Fruit fly (Drosophila melanogaster) whole organism, wandering third instar larva: ENCODE data around the gene CG32302.

Source experiments
- Abd-B ChIP-seq: fragments of >200 bp; optimal IDR thresholded peaks from 2 replicates; lab custom pipeline; 2017; ENCODE audit warnings: missing biosample characterization, missing genetic modification characterization
- CG32264 ChIP-seq: fragments of 200-800 bp; sonication (Bioruptor generic); optimal IDR thresholded peaks from 2 replicates; lab custom pipeline; 2016; ENCODE audit warnings: missing biosample characterization, missing genetic modification characterization
- CG9705 ChIP-seq: fragments of 200-800 bp; sonication (Bioruptor generic); optimal IDR thresholded peaks from 2 replicates; lab custom pipeline; 2018; ENCODE audit warnings: missing biosample characterization, mild to moderate bottlenecking, missing genetic modification characterization
- CrebA ChIP-seq: fragments of 200-800 bp; sonication (Bioruptor generic); optimal IDR thresholded peaks from 2 replicates; lab custom pipeline; 2016; ENCODE audit warnings: missing biosample characterization, mild to moderate bottlenecking, missing genetic modification characterization, borderline replicate concordance
- Dfd ChIP-seq: fragments of >200 bp; optimal IDR thresholded peaks from 2 replicates; lab custom pipeline; 2017; ENCODE audit warnings: missing biosample characterization, missing genetic modification characterization
- Dif ChIP-seq: fragments of 200-275, 200-300 bp; sonication (Bioruptor generic); optimal IDR thresholded peaks from 2 replicates; lab custom pipeline; 2018; ENCODE audit warnings: missing biosample characterization, missing genetic modification characterization; ENCODE audit not compliant: partially characterized antibody
- GATAd ChIP-seq: sonication (Bioruptor generic); optimal IDR thresholded peaks from 2 replicates; lab custom pipeline; 2016; ENCODE audit warnings: missing biosample characterization, missing genetic modification characterization
- HLH106 ChIP-seq: fragments of 200-800 bp; optimal IDR thresholded peaks from 3 replicates; lab custom pipeline; 2019; ENCODE audit warnings: missing biosample characterization, mild to moderate bottlenecking, missing genetic modification characterization, moderate library complexity
- Hnf4 ChIP-seq: fragments of 200-800 bp; sonication (Bioruptor generic); optimal IDR thresholded peaks from 2 replicates; lab custom pipeline; 2016; ENCODE audit warnings: missing biosample characterization, mild to moderate bottlenecking, missing genetic modification characterization
- Hr78 ChIP-seq: fragments of >200 bp; optimal IDR thresholded peaks from 2 replicates; lab custom pipeline; 2017; ENCODE audit warnings: missing biosample characterization, missing genetic modification characterization
- Hr83 ChIP-seq: fragments of 200-300 bp; sonication (Bioruptor generic); optimal IDR thresholded peaks from 2 replicates; lab custom pipeline; 2016; ENCODE audit warnings: missing biosample characterization, mild to moderate bottlenecking, missing genetic modification characterization, moderate library complexity; ENCODE audit not compliant: poor library complexity, severe bottlenecking
- Jra ChIP-seq: sonication (Bioruptor generic); optimal IDR thresholded peaks from 2 replicates; lab custom pipeline; 2016; ENCODE audit warnings: missing biosample characterization, missing genetic modification characterization
- Mio ChIP-seq: sonication (Bioruptor generic); optimal IDR thresholded peaks from 2 replicates; lab custom pipeline; 2016; ENCODE audit warnings: missing biosample characterization, missing genetic modification characterization
- Myc ChIP-seq: fragments of >200 bp; optimal IDR thresholded peaks from 2 replicates; lab custom pipeline; 2017
- N ChIP-seq: fragments of >200 bp; optimal IDR thresholded peaks from 2 replicates; lab custom pipeline; 2018; ENCODE audit warnings: missing biosample characterization, missing external identifiers, missing genetic modification characterization
- OdsH ChIP-seq: fragments of 200-800 bp; sonication (Bioruptor generic); optimal IDR thresholded peaks from 2 replicates; lab custom pipeline; 2016; ENCODE audit warnings: missing biosample characterization, mild to moderate bottlenecking, missing genetic modification characterization
- Rel ChIP-seq, 2 experiments: fragments of 200-800 bp; sonication (Bioruptor generic) in 1 of 2; optimal IDR thresholded peaks; 2 replicates in 1 of 2; 3 replicates in 1 of 2; lab custom pipeline; 2016 to 2019; ENCODE audit warnings: mild to moderate bottlenecking in 2 of 2, missing biosample characterization in 2 of 2, missing genetic modification characterization in 2 of 2, moderate library complexity in 1 of 2
- Sp1 ChIP-seq: fragments of 200-800 bp; sonication (Bioruptor generic); optimal IDR thresholded peaks from 3 replicates; lab custom pipeline; 2019; ENCODE audit warnings: missing biosample characterization, mild to moderate bottlenecking, missing genetic modification characterization, moderate library complexity
- Vsx2 ChIP-seq: fragments of 200-300, 225-300 bp; sonication (Bioruptor generic); optimal IDR thresholded peaks from 2 replicates; lab custom pipeline; 2018; ENCODE audit warnings: missing biosample characterization, missing genetic modification characterization; ENCODE audit not compliant: partially characterized antibody
- br ChIP-seq: fragments of 200-800 bp; sonication (Bioruptor generic); optimal IDR thresholded peaks from 2 replicates; lab custom pipeline; 2016; ENCODE audit warnings: missing biosample characterization, missing genetic modification characterization
- brk ChIP-seq: fragments of 200-800 bp; sonication (Bioruptor generic); optimal IDR thresholded peaks from 2 replicates; lab custom pipeline; 2016; ENCODE audit warnings: missing biosample characterization, mild to moderate bottlenecking, missing genetic modification characterization
- dl ChIP-seq, 2 experiments: fragments of 175-275, 200-275 bp in 1 of 2; fragments of 200-275 bp in 1 of 2; sonication (Bioruptor generic); optimal IDR thresholded peaks; lab custom pipeline; 2018; ENCODE audit warnings: mild to moderate bottlenecking in 2 of 2, missing biosample characterization in 2 of 2, missing genetic modification characterization in 2 of 2, moderate library complexity in 2 of 2; ENCODE audit not compliant: partially characterized antibody in 2 of 2, insufficient read depth in 1 of 2
- dmrt93B ChIP-seq: fragments of 200-800 bp; sonication (Bioruptor generic); optimal IDR thresholded peaks from 2 replicates; lab custom pipeline; 2018; ENCODE audit warnings: missing biosample characterization, mild to moderate bottlenecking, missing genetic modification characterization
- dsf ChIP-seq: sonication (Bioruptor generic); optimal IDR thresholded peaks from 2 replicates; lab custom pipeline; 2016; ENCODE audit warnings: missing biosample characterization, missing genetic modification characterization, borderline replicate concordance
- ey ChIP-seq: fragments of 200-800 bp; sonication (Bioruptor generic); optimal IDR thresholded peaks from 2 replicates; lab custom pipeline; 2016; ENCODE audit warnings: missing biosample characterization, missing genetic modification characterization
- foxo ChIP-seq, 2 experiments: fragments of 200-800 bp; sonication (Bioruptor generic); optimal IDR thresholded peaks; 2 replicates in 1 of 2; 3 replicates in 1 of 2; lab custom pipeline; 2016 to 2017; ENCODE audit warnings: missing biosample characterization in 2 of 2, missing genetic modification characterization in 2 of 2
- fru ChIP-seq: fragments of 200-800 bp; sonication (Bioruptor generic); optimal IDR thresholded peaks from 3 replicates; lab custom pipeline; 2016; ENCODE audit warnings: missing biosample characterization, mild to moderate bottlenecking, missing genetic modification characterization
- h ChIP-seq: fragments of 200-800 bp; sonication (Bioruptor generic); optimal IDR thresholded peaks from 3 replicates; lab custom pipeline; 2016; ENCODE audit warnings: missing biosample characterization, mild to moderate bottlenecking, missing genetic modification characterization
- jim ChIP-seq: fragments of 175-275, 200-325 bp; sonication (Bioruptor generic); optimal IDR thresholded peaks from 2 replicates; lab custom pipeline; 2016; ENCODE audit warnings: missing biosample characterization, mild to moderate bottlenecking, missing genetic modification characterization
- lola ChIP-seq: fragments of >200 bp; optimal IDR thresholded peaks from 2 replicates; lab custom pipeline; 2017; ENCODE audit warnings: missing biosample characterization, missing genetic modification characterization
- pan ChIP-seq: fragments of >200 bp; optimal IDR thresholded peaks from 2 replicates; lab custom pipeline; 2017
- psq ChIP-seq: fragments of 200-800 bp; sonication (Bioruptor generic); optimal IDR thresholded peaks from 3 replicates; lab custom pipeline; 2017; ENCODE audit warnings: missing biosample characterization, mild to moderate bottlenecking, missing genetic modification characterization, moderate library complexity
- rgr ChIP-seq: fragments of 200-800 bp; sonication (Bioruptor generic); optimal IDR thresholded peaks from 3 replicates; lab custom pipeline; 2016; ENCODE audit warnings: missing biosample characterization, mild to moderate bottlenecking, missing genetic modification characterization
- sage ChIP-seq: fragments of 200-800 bp; sonication (Bioruptor generic); optimal IDR thresholded peaks from 2 replicates; lab custom pipeline; 2016; ENCODE audit warnings: missing biosample characterization, mild to moderate bottlenecking, missing genetic modification characterization
- sv ChIP-seq: fragments of 200-800 bp; sonication (Bioruptor generic); optimal IDR thresholded peaks from 3 replicates; lab custom pipeline; 2016; ENCODE audit warnings: missing biosample characterization, missing genetic modification characterization
- tai ChIP-seq: sonication (Bioruptor generic); optimal IDR thresholded peaks from 2 replicates; lab custom pipeline; 2016; ENCODE audit warnings: missing biosample characterization, missing genetic modification characterization
- usp ChIP-seq: fragments of >200 bp; optimal IDR thresholded peaks from 2 replicates; lab custom pipeline; 2017; ENCODE audit warnings: missing biosample characterization, missing genetic modification characterization
- woc ChIP-seq: sonication (Bioruptor generic); optimal IDR thresholded peaks from 2 replicates; lab custom pipeline; 2016; ENCODE audit warnings: missing biosample characterization, mild to moderate bottlenecking, missing genetic modification characterization

Gene CG32302

DNA sequence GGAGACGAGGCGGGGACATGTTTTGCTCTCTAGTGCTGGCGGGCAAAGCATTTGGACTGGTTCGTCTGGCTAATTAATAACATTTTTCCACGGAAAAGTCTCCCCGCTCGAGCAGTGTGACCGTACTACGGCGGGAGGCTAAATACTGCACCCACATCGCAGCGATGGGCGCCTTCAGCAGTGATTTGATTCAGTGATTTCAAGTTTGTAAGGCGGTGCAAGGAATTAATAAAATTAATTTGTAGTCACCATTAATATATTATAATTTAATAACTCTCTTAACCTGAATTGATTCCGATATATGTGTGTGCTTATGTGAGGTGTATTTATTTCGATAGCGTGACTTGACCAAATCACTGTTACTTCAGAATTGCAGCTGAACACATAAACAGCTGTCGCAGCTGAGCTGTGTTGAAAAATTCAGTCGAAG lies 6.1 kb upstream of the CG32302 start, which contains the start of the genes oxt and CG13807:
Gene oxt (minus strand): TSS at position 150 of the 430 bp plus-strand sequence.
Gene CG13807 (plus strand): TSS at position 405 of the 430 bp plus-strand sequence.
- TF ChIP-seq OdsH (GFP tag; lab: Kevin White, UChicago) (peak; percentile 82), Sp1 (GFP tag; lab: Kevin White, UChicago) (peak; percentile 86), dmrt93B (GFP tag; lab: Kevin White, UChicago) (peak; percentile 76), GATAd (GFP tag; lab: Kevin White, UChicago) (peak; percentile 32), N (GFP tag; lab: Kevin White, UChicago) (no peak), fru (GFP tag; lab: Kevin White, UChicago) (peak; percentile 69), CrebA (GFP tag; lab: Kevin White, UChicago) (no peak), Dfd (GFP tag; lab: Kevin White, UChicago) (no peak), Vsx2 (peak; percentile 74), Myc (lab: Kevin White, UChicago) (peak; percentile 4), CG9705 (peak; percentile 79), woc (GFP tag; lab: Kevin White, UChicago) (peak; percentile 59), psq (GFP tag; lab: Kevin White, UChicago) (peak; percentile 74), sage (no peak), Dif (GFP tag; lab: Kevin White, UChicago) (no peak), h (GFP tag; lab: Kevin White, UChicago) (peak; percentile 96), Hr83 (GFP tag; lab: Kevin White, UChicago) (peak; percentile 69), sv (GFP tag; lab: Kevin White, UChicago) (peak; percentile 80), ey (GFP tag; lab: Kevin White, UChicago) (peak; percentile 64), HLH106 (tag; lab: Kevin White, UChicago) (peak; percentile 92), foxo (GFP tag; optimal IDR thresholded peaks at IDR 0.05; lab: Kevin White, UChicago) (peak in 1 of 2 experiments; percentile 86), Rel (GFP tag; optimal IDR thresholded peaks at IDR 0.05; lab: Kevin White, UChicago) (no peak), Rel (tag; optimal IDR thresholded peaks at IDR 0.05; lab: Kevin White, UChicago) (peak; percentile 82), rgr (GFP tag; lab: Kevin White, UChicago) (peak; percentile 94), usp (GFP tag; lab: Kevin White, UChicago) (no peak), Jra (GFP tag; lab: Kevin White, UChicago) (no peak), Hnf4 (GFP tag; lab: Kevin White, UChicago) (no peak), br (GFP tag; lab: Kevin White, UChicago) (peak; percentile 76), jim (GFP tag; lab: Kevin White, UChicago) (no peak)

DNA sequence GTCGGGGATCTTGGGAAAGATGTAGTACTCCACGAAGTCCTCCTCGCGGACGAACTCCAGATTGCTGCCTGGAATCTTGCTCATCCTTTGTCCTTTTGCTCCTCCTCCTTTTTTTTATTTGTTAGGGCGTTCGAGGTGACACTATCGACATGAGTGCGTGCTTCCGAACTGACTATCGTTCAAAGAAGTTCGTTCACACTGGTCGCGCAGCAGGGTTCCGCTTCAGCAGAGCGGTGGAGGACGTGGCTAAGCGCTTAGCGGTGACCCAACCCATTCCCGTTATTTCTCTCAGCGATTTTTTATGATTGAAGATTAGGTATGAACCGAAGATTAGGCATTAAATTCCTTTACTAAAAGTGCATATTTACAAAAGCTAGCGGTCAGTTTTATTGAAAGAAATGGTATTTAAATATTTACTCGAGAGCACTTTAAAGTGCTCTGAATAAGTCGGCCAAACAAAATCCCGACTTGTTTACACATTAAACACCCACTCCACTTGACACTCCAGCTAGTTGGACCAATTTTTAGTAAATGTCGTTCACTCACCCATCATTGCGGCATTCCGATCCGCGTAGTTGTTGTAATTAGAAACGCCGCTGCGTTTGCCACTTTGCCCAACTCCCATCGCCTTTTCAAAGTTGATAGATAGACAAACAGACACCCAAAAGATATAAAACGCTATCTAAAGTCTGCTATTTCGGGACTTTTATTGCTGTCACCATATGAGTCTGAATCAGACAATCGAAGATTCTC lies 2.8 kb upstream of the CG32302 start, which contains the start of the genes ecd and CG13806:
Gene ecd (minus strand): TSS at position 166 of the 753 bp plus-strand sequence.
Gene CG13806 (plus strand): TSS at position 703 of the 753 bp plus-strand sequence.
- TF ChIP-seq dsf (GFP tag; lab: Kevin White, UChicago), result no peak
- TF ChIP-seq tai, result no peak
- no peak for TF ChIP-seq brk
- no peak for TF ChIP-seq CG9705
- no peak for TF ChIP-seq usp (GFP tag; lab: Kevin White, UChicago)
- TF ChIP-seq Sp1 (GFP tag; lab: Kevin White, UChicago), result peak; percentile 0
- no peak for TF ChIP-seq Vsx2
- no peak for TF ChIP-seq Hr78 (GFP tag; lab: Kevin White, UChicago)
- no peak for TF ChIP-seq CG32264
- no peak for TF ChIP-seq sv (GFP tag; lab: Kevin White, UChicago)
- TF ChIP-seq rgr (GFP tag; lab: Kevin White, UChicago), result peak; percentile 24
- no peak for TF ChIP-seq CrebA (GFP tag; lab: Kevin White, UChicago)
- no peak for TF ChIP-seq lola (GFP tag; lab: Kevin White, UChicago)
- no peak for TF ChIP-seq dmrt93B (GFP tag; lab: Kevin White, UChicago)
- no peak for TF ChIP-seq GATAd (GFP tag; lab: Kevin White, UChicago)
- no peak for TF ChIP-seq psq (GFP tag; lab: Kevin White, UChicago)
- TF ChIP-seq sage, result no peak
- peak; percentile 65 for TF ChIP-seq Myc (lab: Kevin White, UChicago)
- TF ChIP-seq fru (GFP tag; lab: Kevin White, UChicago), result no peak
- TF ChIP-seq foxo (GFP tag; optimal IDR thresholded peaks at IDR 0.05; lab: Kevin White, UChicago), result peak in 1 of 2 experiments; percentile 12
- TF ChIP-seq h (GFP tag; lab: Kevin White, UChicago), result peak; percentile 8
- no peak for TF ChIP-seq Dif (GFP tag; lab: Kevin White, UChicago)
- no peak for TF ChIP-seq jim (GFP tag; lab: Kevin White, UChicago)
- no peak for TF ChIP-seq Mio (GFP tag; lab: Kevin White, UChicago)
- TF ChIP-seq pan (lab: Kevin White, UChicago), result no peak
- no peak for TF ChIP-seq HLH106 (tag; lab: Kevin White, UChicago)
- TF ChIP-seq Hr83 (GFP tag; lab: Kevin White, UChicago), result peak; percentile 21
- no peak for TF ChIP-seq Hnf4 (GFP tag; lab: Kevin White, UChicago)
- TF ChIP-seq Dfd (GFP tag; lab: Kevin White, UChicago), result no peak
- no peak for TF ChIP-seq dl (GFP tag; optimal IDR thresholded peaks at IDR 0.05; lab: Kevin White, UChicago; ENCODE audit: insufficient read depth in 1 of 2, partially characterized antibody in 2 of 2)
- no peak for TF ChIP-seq Abd-B (GFP tag; lab: Kevin White, UChicago)
